Worm (Caenorhabditis elegans) whole organism, L4/young adult: Measurements from ENCODE around the gene ttr-36.

ENCODE experiments used
- W03F9.2 ChIP-seq: fragments of 150-350 bp; optimal IDR thresholded peaks from 2 replicates; lab custom pipeline; 2014; ENCODE audit warnings: missing biosample characterization, missing genetic modification characterization
- dao-5 ChIP-seq: sonication (generic microtip); optimal IDR thresholded peaks from 2 replicates; lab custom pipeline; 2016; ENCODE audit warnings: missing genotype, missing genetic modification characterization, moderate library complexity, missing compliant biosample characterization
- him-1 ChIP-seq: sonication (generic microtip); optimal IDR thresholded peaks from 2 replicates; lab custom pipeline; 2016; ENCODE audit warnings: missing genotype, missing genetic modification reagents, missing genetic modification characterization, missing compliant biosample characterization

The ttr-36 gene

ce11 chrX:6538068-6538467 is 27.3 kb downstream of the ttr-36 start:
- no peak for TF ChIP-seq him-1 (tag; lab: Kevin White, UChicago)
- no peak for TF ChIP-seq dao-5
- no peak for TF ChIP-seq W03F9.2

ce11 chrX:6542692-6543091 is 32.0 kb downstream of the ttr-36 start, which contains the start of gene T14E8.2:
Gene T14E8.2, plus strand, starts transcription at chrX:6542992.
- TF ChIP-seq dao-5: no peak
- TF ChIP-seq W03F9.2: no peak
- TF ChIP-seq him-1 (tag; lab: Kevin White, UChicago): no peak

ce11 chrX:6543665-6544064 is 32.9 kb downstream of the ttr-36 start:
- TF ChIP-seq W03F9.2 (no peak), him-1 (tag; lab: Kevin White, UChicago) (no peak), dao-5 (no peak)

ce11 chrX:6551073-6551652 is 40.4 kb downstream of the ttr-36 start:
- no peak for TF ChIP-seq W03F9.2
- TF ChIP-seq him-1 (tag; lab: Kevin White, UChicago): no peak
- no peak for TF ChIP-seq dao-5

- no peak for TF ChIP-seq dao-5
- TF ChIP-seq W03F9.2: no peak
- no peak for TF ChIP-seq him-1 (tag; lab: Kevin White, UChicago)
Measured at ce11 chrX:6551679-6552078, 41.0 kb downstream of the ttr-36 start.

ce11 chrX:6552806-6553337 is 42.1 kb downstream of the ttr-36 start, which contains the start of gene svh-2:
Gene svh-2, plus strand, starts transcription at chrX:6553287.
- TF ChIP-seq him-1 (tag; lab: Kevin White, UChicago): no peak
- TF ChIP-seq W03F9.2: no peak
- TF ChIP-seq dao-5: no peak

ce11 chrX:6553634-6554033 is 42.9 kb downstream of the ttr-36 start:
- TF ChIP-seq dao-5 (no peak), him-1 (tag; lab: Kevin White, UChicago) (no peak), W03F9.2 (no peak)

ce11 chrX:6560495-6560894 is 49.8 kb downstream of the ttr-36 start:
- no peak for TF ChIP-seq dao-5
